Fruit fly (Drosophila melanogaster) whole organism, prepupa: ENCODE results near the gene mRpL45.

Experiments used
- CG10631 ChIP-seq: fragments of 200-800 bp; sonication (Bioruptor generic); optimal IDR thresholded peaks from 2 replicates; lab custom pipeline; 2016; ENCODE audit warnings: missing biosample characterization, missing genetic modification characterization
- CG11762 ChIP-seq: fragments of 200-800 bp; sonication (Bioruptor generic); optimal IDR thresholded peaks from 3 replicates; lab custom pipeline; 2016; ENCODE audit warnings: missing biosample characterization, missing genetic modification characterization; ENCODE audit not compliant: insufficient read depth
- CG32006 ChIP-seq: fragments of 200-800 bp; sonication (Bioruptor generic); optimal IDR thresholded peaks from 3 replicates; lab custom pipeline; 2017; ENCODE audit warnings: missing biosample characterization, mild to moderate bottlenecking, missing genetic modification characterization
- CG8632 ChIP-seq: fragments of 200-800 bp; sonication (Bioruptor generic); optimal IDR thresholded peaks from 3 replicates; lab custom pipeline; 2016; ENCODE audit warnings: missing biosample characterization, missing genetic modification characterization
- Gug ChIP-seq: fragments of 200-800 bp; sonication (Bioruptor generic); IDR thresholded peaks from 2 replicates; pipeline ENCODE4 v1.3.6; 2022; ENCODE audit warnings: missing biosample characterization, missing genetic modification characterization
- Lpt ChIP-seq: fragments of 200-800 bp; sonication (Bioruptor generic); optimal IDR thresholded peaks from 3 replicates; lab custom pipeline; 2016; ENCODE audit warnings: missing biosample characterization, missing genetic modification characterization
- dsx ChIP-seq: fragments of 200-800 bp; optimal IDR thresholded peaks from 3 replicates; lab custom pipeline; 2019; ENCODE audit warnings: missing biosample characterization, mild to moderate bottlenecking, missing genetic modification characterization, moderate library complexity; ENCODE audit not compliant: poor library complexity, severe bottlenecking
- svp ChIP-seq: fragments of 200-800 bp; sonication (Bioruptor generic); peaks from one replicate; lab custom pipeline; 2016; ENCODE audit warnings: missing biosample characterization, missing genetic modification characterization

- TF ChIP-seq dsx (GFP tag; lab: Kevin White, UChicago) = no peak
- TF ChIP-seq CG32006 (GFP tag; lab: Kevin White, UChicago) = no peak
- TF ChIP-seq Lpt (GFP tag; lab: Kevin White, UChicago) = no peak
- TF ChIP-seq Gug (GFP tag; lab: Robert Waterston, UW) = no peak
- no peak for TF ChIP-seq CG8632 (GFP tag; lab: Kevin White, UChicago)
- TF ChIP-seq svp (GFP tag; lab: Kevin White, UChicago) = no peak
- TF ChIP-seq CG10631 (GFP tag; lab: Kevin White, UChicago) = no peak
- TF ChIP-seq CG11762 = no peak
These were observed 2.1 kb upstream of the mRpL45 start, which contains the start of gene CG31161 for dm6 chr3R:22616211-22616610.
